Worm (Caenorhabditis elegans) whole organism, L1 larva: Measurements from ENCODE around the gene spe-18.
A peak's percentile ranks its signal among the peaks of the same experiment; 100 is the strongest.

Source experiments
- Y116A8C.19 ChIP-seq: sonication (generic microtip); optimal IDR thresholded peaks from 2 replicates; lab custom pipeline; 2016; ENCODE audit warnings: missing compliant biosample characterization, missing genetic modification characterization, borderline replicate concordance
- alr-1 ChIP-seq: fragments of 200-800 bp; sonication (Bioruptor generic); optimal IDR thresholded peaks from 2 replicates; lab custom pipeline; 2018; ENCODE audit warnings: borderline replicate concordance, mild to moderate bottlenecking, missing genetic modification characterization, missing compliant biosample characterization
- aly-2 ChIP-seq: fragments of 150-350 bp; optimal IDR thresholded peaks from 2 replicates; lab custom pipeline; 2014; ENCODE audit warnings: missing biosample characterization, missing genetic modification characterization
- ama-1 ChIP-seq: fragments of 150-350 bp; optimal IDR thresholded peaks from 2 replicates; lab custom pipeline; 2014
- blmp-1 ChIP-seq: fragments of 150-350 bp; optimal IDR thresholded peaks from 2 replicates; lab custom pipeline; 2014; ENCODE audit warnings: missing biosample characterization, missing genetic modification characterization
- ceh-63 ChIP-seq: fragments of 200-800 bp; sonication (Bioruptor generic); optimal IDR thresholded peaks from 2 replicates; lab custom pipeline; 2018; ENCODE audit warnings: mild to moderate bottlenecking, missing genetic modification characterization, missing compliant biosample characterization
- ceh-88 ChIP-seq: fragments of 200-800 bp; sonication (Bioruptor generic); IDR thresholded peaks from 2 replicates; pipeline ENCODE4 v1.3.6; 2022; ENCODE audit warnings: missing genetic modification characterization, missing compliant biosample characterization
- ces-1 ChIP-seq: fragments of 150-350 bp; optimal IDR thresholded peaks from 2 replicates; lab custom pipeline; 2014; ENCODE audit warnings: missing biosample characterization, missing genetic modification reagents, missing genetic modification characterization
- dpl-1 ChIP-seq, 3 experiments: fragments of 150-350 bp in 2 of 3; sonication (generic microtip) in 1 of 3; optimal IDR thresholded peaks; 2 replicates each; lab custom pipeline; 2014 to 2017; ENCODE audit warnings: missing biosample characterization in 3 of 3, missing genetic modification characterization in 3 of 3, missing genetic modification reagents in 3 of 3
- dsc-1 ChIP-seq: sonication (generic microtip); optimal IDR thresholded peaks from 2 replicates; lab custom pipeline; 2016; ENCODE audit warnings: mild to moderate bottlenecking, missing genetic modification characterization, missing compliant biosample characterization
- efl-1 ChIP-seq, 4 experiments: fragments of 150-350 bp; optimal IDR thresholded peaks in 3 of 4; peaks in 1 of 4; 1 replicate in 1 of 4; 2 replicates in 3 of 4; lab custom pipeline; 2014; ENCODE audit warnings: missing biosample characterization in 2 of 4, missing genetic modification characterization in 2 of 4, missing genetic modification reagents in 2 of 4
- egl-13 ChIP-seq: sonication (generic microtip); optimal IDR thresholded peaks from 2 replicates; lab custom pipeline; 2016; ENCODE audit warnings: missing genotype, missing genetic modification reagents, missing genetic modification characterization, missing compliant biosample characterization
- egl-27 ChIP-seq, 2 experiments: fragments of 150-350 bp in 1 of 2; sonication (generic microtip); optimal IDR thresholded peaks; 3 replicates each; lab custom pipeline; 2017 to 2018; ENCODE audit warnings: missing biosample characterization in 2 of 2, missing genetic modification characterization in 2 of 2, missing genetic modification reagents in 2 of 2
- elt-3 ChIP-seq, 6 experiments: fragments of 150-350 bp in 1 of 6; sonication (generic microtip); optimal IDR thresholded peaks; 2 replicates each; lab custom pipeline; 2017 to 2018; ENCODE audit warnings: missing biosample characterization in 6 of 6, missing genetic modification characterization in 6 of 6, inconsistent platforms in 1 of 6
- grh-1 ChIP-seq: fragments of 200-800 bp; sonication (Bioruptor generic); IDR thresholded peaks from 2 replicates; pipeline ENCODE4 v1.3.6; 2022; ENCODE audit warnings: missing genetic modification reagents, missing genetic modification characterization, missing compliant biosample characterization
- isw-1 ChIP-seq: fragments of 200-800 bp; sonication (Bioruptor generic); IDR thresholded peaks from 2 replicates; pipeline ENCODE4 v1.3.6; 2022; ENCODE audit warnings: missing genetic modification characterization, missing compliant biosample characterization
- jun-1 ChIP-seq: fragments of 150-350 bp; optimal IDR thresholded peaks from 2 replicates; lab custom pipeline; 2014; ENCODE audit warnings: missing biosample characterization, missing genetic modification reagents, missing genetic modification characterization
- lin-15B ChIP-seq: fragments of 150-350 bp; sonication (generic microtip); optimal IDR thresholded peaks from 3 replicates; lab custom pipeline; 2014; ENCODE audit warnings: missing biosample characterization, missing genetic modification characterization
- lsy-2 ChIP-seq, 2 experiments: fragments of 150-350 bp; optimal IDR thresholded peaks; 2 replicates each; lab custom pipeline; 2014; ENCODE audit warnings: missing biosample characterization in 2 of 2, missing genetic modification characterization in 2 of 2
- nhr-12 ChIP-seq: sonication (generic microtip); optimal IDR thresholded peaks from 2 replicates; lab custom pipeline; 2017; ENCODE audit warnings: missing biosample characterization, missing genetic modification characterization
- nhr-19 ChIP-seq: fragments of 200-800 bp; sonication (Bioruptor generic); conservative IDR thresholded peaks from 2 replicates; pipeline ENCODE4 v1.3.6; 2022; ENCODE audit warnings: missing genetic modification characterization, missing compliant biosample characterization
- nhr-20 ChIP-seq: sonication (generic microtip); optimal IDR thresholded peaks from 2 replicates; lab custom pipeline; 2016; ENCODE audit warnings: mild to moderate bottlenecking, missing genetic modification characterization, missing compliant biosample characterization
- nhr-47 ChIP-seq: sonication (generic microtip); optimal IDR thresholded peaks from 2 replicates; lab custom pipeline; 2016; ENCODE audit warnings: mild to moderate bottlenecking, missing genetic modification characterization, moderate library complexity, missing compliant biosample characterization
- nhr-77 ChIP-seq: fragments of 150-350 bp; optimal IDR thresholded peaks from 2 replicates; lab custom pipeline; 2014; ENCODE audit warnings: missing biosample characterization, missing genetic modification characterization
- nhr-85 ChIP-seq: sonication (generic microtip); peaks from one replicate; lab custom pipeline; 2016; ENCODE audit warnings: missing genetic modification characterization, inconsistent platforms, missing compliant biosample characterization
- rnt-1 ChIP-seq: sonication (generic microtip); optimal IDR thresholded peaks from 2 replicates; lab custom pipeline; 2016; ENCODE audit warnings: mild to moderate bottlenecking, missing genetic modification characterization, moderate library complexity, missing compliant biosample characterization
- snu-23 ChIP-seq: sonication (generic microtip); optimal IDR thresholded peaks from 2 replicates; lab custom pipeline; 2016; ENCODE audit warnings: missing genetic modification characterization, missing compliant biosample characterization
- sox-4 ChIP-seq: sonication (generic microtip); optimal IDR thresholded peaks from 2 replicates; lab custom pipeline; 2016; ENCODE audit warnings: missing genetic modification characterization, missing compliant biosample characterization
- tbx-2 ChIP-seq: sonication (generic microtip); optimal IDR thresholded peaks from 2 replicates; lab custom pipeline; 2016; ENCODE audit warnings: missing genetic modification characterization, missing compliant biosample characterization
- unc-62 ChIP-seq: fragments of 150-350 bp; optimal IDR thresholded peaks from 2 replicates; lab custom pipeline; 2014; ENCODE audit warnings: missing biosample characterization, missing genetic modification reagents, missing genetic modification characterization
- unc-98 ChIP-seq: fragments of 200-800 bp; sonication (Bioruptor generic); IDR thresholded peaks from 2 replicates; pipeline ENCODE4 v1.3.6; 2022; ENCODE audit warnings: missing genetic modification characterization, missing compliant biosample characterization
- vab-15 ChIP-seq: sonication (generic microtip); optimal IDR thresholded peaks from 2 replicates; lab custom pipeline; 2017; ENCODE audit warnings: missing genotype, mild to moderate bottlenecking, missing genetic modification characterization, missing compliant biosample characterization
- ztf-4 ChIP-seq: fragments of 150-350 bp; optimal IDR thresholded peaks from 2 replicates; lab custom pipeline; 2014; ENCODE audit warnings: missing biosample characterization, missing genetic modification characterization

Gene spe-18

DNA sequence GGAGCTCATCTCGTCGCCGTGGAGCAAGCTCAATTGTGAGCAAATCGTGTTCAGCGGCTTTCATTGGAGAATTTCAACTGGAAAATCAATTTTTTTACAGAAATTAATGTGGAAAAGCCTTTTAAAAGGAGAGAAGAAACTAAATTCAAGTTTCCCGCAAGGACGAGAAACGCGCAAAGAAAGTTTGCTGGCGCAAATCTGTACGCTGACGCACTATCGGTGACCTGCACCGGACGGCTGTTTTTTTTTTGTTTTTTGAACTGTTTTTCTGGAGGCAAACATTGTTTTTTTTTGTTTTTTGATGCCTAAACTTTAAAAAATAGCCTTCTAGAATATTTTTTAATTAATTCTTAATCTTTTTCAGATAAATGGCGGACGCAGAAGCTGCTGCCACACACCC is 3.8 kb upstream of the spe-18 start, which contains the start of the genes hpr-17 and F32A11.1 (continued):
- TF ChIP-seq nhr-20 (tag; lab: Kevin White, UChicago) (peak; percentile 87), egl-27 (tag; optimal IDR thresholded peaks at IDR 0.05; lab: Kevin White, UChicago) (peak in 1 of 2 experiments; percentile 12), nhr-12 (tag; lab: Kevin White, UChicago) (no peak)

DNA sequence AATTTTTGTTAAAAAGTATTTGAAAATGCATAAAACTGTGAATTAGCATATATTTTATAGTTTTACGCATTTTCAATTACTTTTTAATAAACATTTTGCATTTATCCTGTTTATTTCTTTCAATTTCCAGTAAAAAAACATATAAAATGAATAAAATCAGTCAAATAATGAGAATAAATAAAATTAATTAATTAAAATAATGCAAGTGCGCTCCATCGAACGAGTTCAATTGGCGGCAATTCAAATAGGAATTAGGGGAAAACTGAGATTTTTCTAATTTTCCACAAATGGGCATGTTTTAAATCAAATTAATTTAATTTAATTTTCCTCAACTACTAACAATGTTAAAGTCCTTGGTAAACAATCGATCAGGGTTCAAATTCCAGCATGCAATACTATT is 2.9 kb upstream of the spe-18 start:
- peak in 1 of 3 experiments; percentile 15 for TF ChIP-seq dpl-1 (GFP tag; optimal IDR thresholded peaks at IDR 0.05; lab: Kevin White, UChicago)
- TF ChIP-seq efl-1 (optimal IDR thresholded peaks at IDR 0.05; lab: Kevin White, UChicago) = no peak
- peak in 1 of 2 experiments; percentile 4 for TF ChIP-seq efl-1 (GFP tag; optimal IDR thresholded peaks at IDR 0.05 in 1 of 2; lab: Kevin White, UChicago)
- TF ChIP-seq nhr-47 (tag; lab: Kevin White, UChicago) = no peak

DNA sequence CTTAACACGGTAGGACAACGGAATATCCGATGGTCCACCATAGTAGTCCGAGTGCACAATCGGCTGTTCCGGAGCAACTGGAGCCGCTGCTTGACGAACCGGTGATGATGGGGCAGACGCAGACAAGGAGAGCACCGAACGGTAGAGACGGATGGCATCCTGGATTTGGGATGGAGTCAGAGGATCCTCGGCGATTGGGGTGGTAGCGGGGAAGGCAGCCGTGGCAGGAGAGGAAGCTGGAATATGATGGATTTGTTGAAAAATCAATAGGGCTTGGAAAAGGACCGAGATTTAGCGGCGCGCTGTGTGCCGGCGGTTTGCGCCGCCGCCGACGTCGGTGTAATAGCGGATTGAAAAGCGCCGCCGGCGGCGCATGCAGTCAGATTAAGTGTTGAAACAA is 790 bp downstream of the spe-18 start:
- TF ChIP-seq sox-4 (no peak), ceh-88 (GFP tag; lab: Robert Waterston, UW) (no peak), lin-15B (no peak), aly-2 (tag; lab: Kevin White, UChicago) (no peak), grh-1 (no peak), unc-62 (no peak), dsc-1 (tag; lab: Kevin White, UChicago) (no peak)

DNA sequence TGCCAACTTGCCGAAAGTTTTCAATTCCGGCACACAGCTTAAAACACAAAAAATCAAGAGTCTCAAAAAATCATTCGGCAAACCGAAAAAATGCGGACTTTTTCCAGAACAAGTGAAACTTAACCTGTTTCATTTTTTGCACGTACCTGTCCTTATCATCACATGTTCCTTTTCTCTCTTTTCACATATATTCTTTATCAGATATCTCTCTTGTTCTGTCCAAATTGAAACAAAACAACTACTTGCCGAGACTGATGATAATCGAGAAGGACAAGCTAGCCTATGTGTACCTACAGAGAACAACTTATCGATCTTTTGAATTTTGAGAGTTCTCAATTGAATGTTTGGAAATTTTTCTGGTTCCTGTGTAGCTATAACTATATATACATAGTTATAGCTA is 3.2 kb downstream of the spe-18 start:
- TF ChIP-seq alr-1 (no peak), lsy-2 (tag; optimal IDR thresholded peaks at IDR 0.05; lab: Kevin White, UChicago) (peak in 1 of 2 experiments; percentile 10), vab-15 (tag; lab: Kevin White, UChicago) (no peak), egl-13 (no peak), tbx-2 (tag; lab: Kevin White, UChicago) (peak; percentile 8), snu-23 (GFP tag; lab: Kevin White, UChicago) (peak; percentile 18), elt-3 (tag; optimal IDR thresholded peaks at IDR 0.05; lab: Kevin White, UChicago) (peak in 2 of 6 experiments; percentile 78 to 91), nhr-19 (GFP tag; lab: Robert Waterston, UW) (0 out of 2 replicates have a peak, but pooled peaks have one; percentile 18), dpl-1 (GFP tag; optimal IDR thresholded peaks at IDR 0.05; lab: Kevin White, UChicago) (peak in 1 of 3 experiments; percentile 4), ceh-63 (no peak), ztf-4 (tag; lab: Kevin White, UChicago) (no peak), isw-1 (GFP tag; lab: Robert Waterston, UW) (no peak), Y116A8C.19 (tag; lab: Kevin White, UChicago) (no peak), blmp-1 (tag; lab: Kevin White, UChicago) (peak; percentile 88), efl-1 (optimal IDR thresholded peaks at IDR 0.05; lab: Kevin White, UChicago) (no peak), efl-1 (GFP tag; optimal IDR thresholded peaks at IDR 0.05 in 1 of 2; lab: Kevin White, UChicago) (peak in 1 of 2 experiments; percentile 43), nhr-77 (tag; lab: Kevin White, UChicago) (no peak), nhr-85 (tag; lab: Kevin White, UChicago) (peak; percentile 6), unc-98 (GFP tag; lab: Robert Waterston, UW) (no peak), nhr-20 (tag; lab: Kevin White, UChicago) (peak; percentile 12)

DNA sequence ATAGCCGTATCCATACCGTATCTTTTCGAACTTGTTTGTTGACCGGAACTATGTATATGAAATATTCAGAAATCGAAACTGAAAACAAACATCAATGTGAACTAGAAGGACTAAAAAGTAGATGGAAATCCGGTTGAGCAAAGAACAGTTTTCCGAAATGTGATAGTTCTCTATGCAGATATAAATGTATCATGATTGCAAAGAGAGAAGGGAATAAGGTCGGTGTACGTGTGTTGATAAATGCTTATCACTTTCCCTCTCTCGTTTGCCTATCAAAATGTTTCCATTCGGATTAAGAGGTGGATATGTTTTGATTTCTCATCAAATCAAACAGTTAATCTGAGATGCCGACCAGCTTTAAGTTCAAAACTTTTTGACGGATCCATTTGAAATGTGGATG is 5.0 kb downstream of the spe-18 start:
- TF ChIP-seq nhr-20 (tag; lab: Kevin White, UChicago) = peak; percentile 11
- no peak for TF ChIP-seq rnt-1
- peak; percentile 62 for TF ChIP-seq nhr-85 (tag; lab: Kevin White, UChicago)
- TF ChIP-seq blmp-1 (tag; lab: Kevin White, UChicago) = peak; percentile 90
- no peak for TF ChIP-seq ces-1 (GFP tag; lab: Kevin White, UChicago)
- peak in 2 of 6 experiments; percentile 7 to 88 for TF ChIP-seq elt-3 (tag; optimal IDR thresholded peaks at IDR 0.05; lab: Kevin White, UChicago)
- no peak for TF ChIP-seq jun-1 (tag; lab: Kevin White, UChicago)
- no peak for TF ChIP-seq ama-1 (lab: Kevin White, UChicago)
- peak in 1 of 2 experiments; percentile 19 for TF ChIP-seq lsy-2 (tag; optimal IDR thresholded peaks at IDR 0.05; lab: Kevin White, UChicago)
